Worm (Caenorhabditis elegans) whole organism, L1 larva: ENCODE data around the gene F56C3.9.

Source experiments
- aly-2 ChIP-seq: fragments of 150-350 bp; optimal IDR thresholded peaks from 2 replicates; lab custom pipeline; 2014; ENCODE audit warnings: missing biosample characterization, missing genetic modification characterization
- ces-1 ChIP-seq: fragments of 150-350 bp; optimal IDR thresholded peaks from 2 replicates; lab custom pipeline; 2014; ENCODE audit warnings: missing biosample characterization, missing genetic modification reagents, missing genetic modification characterization
- lin-13 ChIP-seq: fragments of 150-350 bp; optimal IDR thresholded peaks from 2 replicates; lab custom pipeline; 2014; ENCODE audit warnings: missing biosample characterization, missing genetic modification reagents, missing genetic modification characterization
- pqm-1 ChIP-seq: sonication (generic microtip); optimal IDR thresholded peaks from 3 replicates; lab custom pipeline; 2017; ENCODE audit warnings: missing biosample characterization, missing genetic modification characterization
- skn-1 ChIP-seq: fragments of 150-350 bp; optimal IDR thresholded peaks from 2 replicates; lab custom pipeline; 2014; ENCODE audit warnings: missing biosample characterization, missing genetic modification characterization
- swsn-7 ChIP-seq: sonication (generic microtip); optimal IDR thresholded peaks from 2 replicates; lab custom pipeline; 2016; ENCODE audit warnings: missing genetic modification characterization, missing compliant biosample characterization
- unc-62 ChIP-seq: fragments of 150-350 bp; optimal IDR thresholded peaks from 2 replicates; lab custom pipeline; 2014; ENCODE audit warnings: missing biosample characterization, missing genetic modification reagents, missing genetic modification characterization

- TF ChIP-seq unc-62 (GFP tag; lab: Kevin White, UChicago) (no peak), skn-1 (tag; lab: Kevin White, UChicago) (no peak), lin-13 (GFP tag; lab: Kevin White, UChicago) (no peak), aly-2 (no peak), swsn-7 (no peak), ces-1 (GFP tag; lab: Kevin White, UChicago) (no peak), pqm-1 (tag; lab: Kevin White, UChicago) (no peak)
Observed at ce11 chrX:1381565-1381964, 12.2 kb downstream of the F56C3.9 start, which contains the start of gene F56C3.10.
